Worm (Caenorhabditis elegans) whole organism, L2 larva: Measurements from ENCODE around the gene sysm-1.

ENCODE experiments used
- R02D3.7 ChIP-seq: fragments of 150-350 bp; optimal IDR thresholded peaks from 2 replicates; lab custom pipeline; 2014; ENCODE audit warnings: missing biosample characterization, missing genetic modification characterization
- nhr-77 ChIP-seq: fragments of 150-350 bp; optimal IDR thresholded peaks from 2 replicates; lab custom pipeline; 2014; ENCODE audit warnings: missing biosample characterization, missing genetic modification characterization
- snpc-4 ChIP-seq: fragments of 150-350 bp; optimal IDR thresholded peaks from 2 replicates; lab custom pipeline; 2014; ENCODE audit warnings: missing biosample characterization, missing genetic modification characterization
- zag-1 ChIP-seq: fragments of 150-350 bp; optimal IDR thresholded peaks from 2 replicates; lab custom pipeline; 2014; ENCODE audit warnings: missing biosample characterization, missing genetic modification characterization

- TF ChIP-seq zag-1 (tag; lab: Kevin White, UChicago) (no peak), R02D3.7 (tag; lab: Kevin White, UChicago) (no peak), nhr-77 (tag; lab: Kevin White, UChicago) (no peak), snpc-4 (tag; lab: Kevin White, UChicago) (no peak)
These were observed 50.0 kb downstream of the sysm-1 start for ce11 chrII:9033034-9033433.
